Fruit fly (Drosophila melanogaster) S2 (cell line): Measurements from ENCODE around the gene Srg3.

ENCODE experiments used
- CG8478 ChIP-seq: fragments of >200 bp; optimal IDR thresholded peaks from 2 replicates; lab custom pipeline; 2018
- CTCF ChIP-seq, 2 experiments: fragments of >200 bp; optimal IDR thresholded peaks; 2 replicates each; lab custom pipeline; 2018

DNA sequence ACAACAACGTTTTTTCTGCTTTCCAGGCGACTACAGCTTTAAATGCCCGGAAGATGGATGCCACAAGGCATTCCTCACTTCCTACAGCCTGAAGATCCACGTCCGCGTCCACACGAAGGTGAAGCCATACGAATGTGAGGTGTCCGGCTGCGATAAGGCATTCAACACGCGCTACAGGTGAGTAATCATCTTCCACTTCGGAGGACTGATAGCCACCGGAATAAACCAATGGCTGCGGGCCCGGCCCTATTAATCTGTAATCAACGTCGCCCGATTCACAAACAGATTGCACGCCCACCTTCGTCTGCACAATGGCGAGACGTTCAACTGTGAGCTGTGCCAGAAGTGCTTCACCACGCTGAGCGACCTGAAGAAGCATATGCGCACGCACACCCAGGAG is 7.2 kb upstream of the Srg3 start:
- TF ChIP-seq CG8478 (lab: Kevin White, UChicago) (no peak), CTCF (optimal IDR thresholded peaks at IDR 0.05; lab: Kevin White, UChicago) (no peak)
